Worm (Caenorhabditis elegans) whole organism, L3 larva: ENCODE results near the gene F43E2.11.

Source experiments
- aly-2 ChIP-seq: fragments of 150-350 bp; optimal IDR thresholded peaks from 2 replicates; lab custom pipeline; 2014; ENCODE audit warnings: missing biosample characterization, missing genetic modification characterization
- ama-1 ChIP-seq: fragments of 150-350 bp; optimal IDR thresholded peaks from 2 replicates; lab custom pipeline; 2018
- ceh-16 ChIP-seq: sonication (generic microtip); optimal IDR thresholded peaks from 2 replicates; lab custom pipeline; 2017; ENCODE audit warnings: missing biosample characterization, missing genetic modification characterization
- ceh-28 ChIP-seq: fragments of 150-350 bp; optimal IDR thresholded peaks from 2 replicates; lab custom pipeline; 2014; ENCODE audit warnings: missing biosample characterization, missing genetic modification reagents, missing genetic modification characterization
- ceh-82 ChIP-seq: fragments of 150-350 bp; optimal IDR thresholded peaks from 2 replicates; lab custom pipeline; 2014; ENCODE audit warnings: missing biosample characterization, missing genetic modification characterization
- ceh-9 ChIP-seq: sonication (generic microtip); optimal IDR thresholded peaks from 2 replicates; lab custom pipeline; 2018; ENCODE audit warnings: missing biosample characterization, missing genetic modification characterization
- daf-12 ChIP-seq: fragments of 150-350 bp; optimal IDR thresholded peaks from 2 replicates; lab custom pipeline; 2014; ENCODE audit warnings: missing biosample characterization, missing genetic modification reagents, missing genetic modification characterization
- egl-27 ChIP-seq: sonication (generic microtip); optimal IDR thresholded peaks from 4 replicates; lab custom pipeline; 2017; ENCODE audit warnings: missing biosample characterization, missing genetic modification reagents, missing genetic modification characterization
- egl-5 ChIP-seq: fragments of 150-350 bp; optimal IDR thresholded peaks from 2 replicates; lab custom pipeline; 2017; ENCODE audit warnings: missing biosample characterization, missing genetic modification reagents, missing genetic modification characterization, inconsistent platforms
- elt-2 ChIP-seq: sonication (generic microtip); optimal IDR thresholded peaks from 2 replicates; lab custom pipeline; 2016; ENCODE audit warnings: missing genetic modification reagents, mild to moderate bottlenecking, missing genetic modification characterization, missing compliant biosample characterization
- elt-3 ChIP-seq, 3 experiments: fragments of 150-350 bp in 1 of 3; sonication (generic microtip) in 2 of 3; optimal IDR thresholded peaks; 2 replicates in 2 of 3; 4 replicates in 1 of 3; lab custom pipeline; 2014 to 2017; ENCODE audit warnings: missing biosample characterization in 3 of 3, missing genetic modification characterization in 3 of 3
- fkh-10 ChIP-seq: sonication (generic microtip); optimal IDR thresholded peaks from 2 replicates; lab custom pipeline; 2017; ENCODE audit warnings: missing biosample characterization, missing genetic modification reagents, missing genetic modification characterization
- fos-1 ChIP-seq: fragments of 150-350 bp; optimal IDR thresholded peaks from 2 replicates; lab custom pipeline; 2014; ENCODE audit warnings: missing biosample characterization, missing genetic modification characterization
- hmg-11 ChIP-seq: sonication (generic microtip); optimal IDR thresholded peaks from 2 replicates; lab custom pipeline; 2016; ENCODE audit warnings: missing genetic modification characterization, missing compliant biosample characterization
- jun-1 ChIP-seq: fragments of 150-350 bp; optimal IDR thresholded peaks from 2 replicates; lab custom pipeline; 2014; ENCODE audit warnings: missing biosample characterization, missing genetic modification reagents, missing genetic modification characterization
- lin-15B ChIP-seq: fragments of 150-350 bp; optimal IDR thresholded peaks from 2 replicates; lab custom pipeline; 2014; ENCODE audit warnings: missing biosample characterization, missing genetic modification characterization
- lsy-12 ChIP-seq: sonication (generic microtip); optimal IDR thresholded peaks from 2 replicates; lab custom pipeline; 2016; ENCODE audit warnings: mild to moderate bottlenecking, missing genetic modification characterization, missing compliant biosample characterization
- mdl-1 ChIP-seq: fragments of 150-350 bp; optimal IDR thresholded peaks from 2 replicates; lab custom pipeline; 2014; ENCODE audit warnings: missing biosample characterization, missing genetic modification characterization
- mml-1 ChIP-seq: fragments of 150-350 bp; sonication (generic microtip); optimal IDR thresholded peaks from 3 replicates; lab custom pipeline; 2014; ENCODE audit warnings: missing biosample characterization, missing genetic modification characterization
- nfya-1 ChIP-seq: sonication (generic microtip); optimal IDR thresholded peaks from 2 replicates; lab custom pipeline; 2017; ENCODE audit warnings: missing genetic modification characterization, mild to moderate bottlenecking, missing compliant biosample characterization, antibody characterized with exemption, moderate library complexity; ENCODE audit not compliant: insufficient read depth
- nhr-11 ChIP-seq: fragments of 150-350 bp; optimal IDR thresholded peaks from 2 replicates; lab custom pipeline; 2014; ENCODE audit warnings: missing biosample characterization, missing genetic modification characterization
- nhr-12 ChIP-seq: fragments of 150-350 bp; optimal IDR thresholded peaks from 2 replicates; lab custom pipeline; 2014; ENCODE audit warnings: missing biosample characterization, missing genetic modification characterization
- nhr-23 ChIP-seq: fragments of 150-350 bp; optimal IDR thresholded peaks from 2 replicates; lab custom pipeline; 2014; ENCODE audit warnings: missing biosample characterization, missing genetic modification reagents, missing genetic modification characterization
- nhr-25 ChIP-seq: sonication (generic microtip); optimal IDR thresholded peaks from 2 replicates; lab custom pipeline; 2017; ENCODE audit warnings: missing biosample characterization, missing genetic modification characterization
- nhr-28 ChIP-seq: fragments of 150-350 bp; optimal IDR thresholded peaks from 2 replicates; lab custom pipeline; 2014; ENCODE audit warnings: missing biosample characterization, missing genetic modification characterization
- nhr-43 ChIP-seq: sonication (generic microtip); optimal IDR thresholded peaks from 2 replicates; lab custom pipeline; 2016; ENCODE audit warnings: mild to moderate bottlenecking, missing genetic modification characterization, missing compliant biosample characterization; ENCODE audit not compliant: poor library complexity, severe bottlenecking
- nhr-67 ChIP-seq: fragments of 150-350 bp; optimal IDR thresholded peaks from 2 replicates; lab custom pipeline; 2014; ENCODE audit warnings: missing biosample characterization, missing genetic modification characterization
- nhr-76 ChIP-seq: fragments of 150-350 bp; sonication (generic microtip); optimal IDR thresholded peaks from 5 replicates; lab custom pipeline; 2014; ENCODE audit warnings: missing biosample characterization, missing genetic modification characterization
- nhr-77 ChIP-seq: fragments of 150-350 bp; optimal IDR thresholded peaks from 2 replicates; lab custom pipeline; 2014; ENCODE audit warnings: missing biosample characterization, missing genetic modification characterization
- pha-4 ChIP-seq: fragments of 150-350 bp; optimal IDR thresholded peaks from 2 replicates; lab custom pipeline; 2014; ENCODE audit warnings: missing biosample characterization, missing genetic modification reagents, missing genetic modification characterization
- pqm-1 ChIP-seq: fragments of 150-350 bp; optimal IDR thresholded peaks from 2 replicates; lab custom pipeline; 2017; ENCODE audit warnings: missing biosample characterization, missing genetic modification characterization, inconsistent platforms
- sea-2 ChIP-seq: fragments of 150-350 bp; sonication (generic microtip); optimal IDR thresholded peaks from 4 replicates; lab custom pipeline; 2014; ENCODE audit warnings: missing biosample characterization, missing genetic modification reagents, missing genetic modification characterization
- skn-1 ChIP-seq: fragments of 150-350 bp; optimal IDR thresholded peaks from 2 replicates; lab custom pipeline; 2014; ENCODE audit warnings: missing biosample characterization, missing genetic modification characterization
- snpc-4 ChIP-seq: fragments of 150-350 bp; optimal IDR thresholded peaks from 2 replicates; lab custom pipeline; 2014; ENCODE audit warnings: missing biosample characterization, missing genetic modification characterization
- tbx-2 ChIP-seq: sonication (generic microtip); optimal IDR thresholded peaks from 2 replicates; lab custom pipeline; 2016; ENCODE audit warnings: mild to moderate bottlenecking, missing genetic modification characterization, missing compliant biosample characterization
- unc-39 ChIP-seq: sonication (generic microtip); optimal IDR thresholded peaks from 4 replicates; lab custom pipeline; 2017; ENCODE audit warnings: missing biosample characterization, missing genetic modification characterization
- unc-62 ChIP-seq: fragments of 150-350 bp; sonication (generic microtip); optimal IDR thresholded peaks from 4 replicates; lab custom pipeline; 2014; ENCODE audit warnings: missing biosample characterization, missing genetic modification reagents, missing genetic modification characterization
- zag-1 ChIP-seq: fragments of 150-350 bp; optimal IDR thresholded peaks from 2 replicates; lab custom pipeline; 2014; ENCODE audit warnings: missing biosample characterization, missing genetic modification characterization
- ztf-4 ChIP-seq: fragments of 150-350 bp; optimal IDR thresholded peaks from 2 replicates; lab custom pipeline; 2014; ENCODE audit warnings: missing biosample characterization, missing genetic modification characterization

F43E2.11 gene

DNA sequence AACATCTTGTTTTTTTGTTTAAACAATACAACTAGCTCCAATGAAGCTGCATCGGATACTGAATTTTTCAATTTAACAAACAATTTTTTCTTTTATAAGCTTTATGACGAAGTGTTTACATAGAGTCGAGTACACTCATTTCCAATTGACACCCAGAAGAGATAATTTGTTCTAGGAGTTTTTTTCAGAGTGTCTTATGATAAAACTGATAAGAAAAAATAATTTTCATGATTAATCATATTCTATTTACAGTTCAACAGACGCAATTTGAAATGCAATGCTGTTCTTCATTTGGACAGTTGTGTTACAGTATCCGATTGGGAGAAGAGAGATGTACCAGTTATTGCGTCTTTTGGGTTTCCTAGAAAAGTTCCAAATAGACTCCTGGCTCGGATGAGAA lies 11.9 kb upstream of the F43E2.11 start:
- TF ChIP-seq jun-1 (tag; lab: Kevin White, UChicago) (no peak), pha-4 (tag; lab: Kevin White, UChicago) (peak; percentile 55), elt-2 (tag; lab: Kevin White, UChicago) (peak; percentile 66)

DNA sequence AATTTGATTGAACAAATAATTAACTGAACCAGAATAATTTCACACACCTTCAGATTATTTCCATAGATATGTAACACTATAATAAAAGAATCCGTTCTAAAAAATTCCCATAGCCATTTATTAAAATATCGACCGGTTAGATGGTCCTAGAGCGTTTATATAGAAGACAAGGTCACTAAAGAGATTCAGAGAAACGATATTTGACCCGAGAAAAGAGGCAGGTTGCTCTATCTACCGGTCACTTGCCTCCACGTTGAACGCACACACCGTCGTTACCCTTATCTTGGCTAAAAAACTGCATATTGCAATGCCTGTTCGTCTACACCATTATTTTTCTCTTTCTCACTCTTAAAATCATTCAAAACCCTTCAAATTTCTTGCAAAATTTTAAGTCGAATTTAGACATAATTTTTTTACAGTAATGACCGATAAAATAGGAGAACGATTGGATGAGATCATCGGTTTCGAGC lies 11.1 kb upstream of the F43E2.11 start, which contains the start of gene C07D10.5:
TSS of gene C07D10.5 (plus strand) at position 420 of the 470 bp plus-strand sequence.
- TF ChIP-seq pqm-1 (tag; lab: Kevin White, UChicago) (no peak), elt-2 (tag; lab: Kevin White, UChicago) (no peak), pha-4 (tag; lab: Kevin White, UChicago) (no peak), hmg-11 (tag; lab: Kevin White, UChicago) (no peak), egl-27 (tag; lab: Kevin White, UChicago) (no peak), ceh-16 (tag; lab: Kevin White, UChicago) (no peak), lsy-12 (tag; lab: Kevin White, UChicago) (no peak), zag-1 (tag; lab: Kevin White, UChicago) (no peak), fkh-10 (no peak), nhr-77 (tag; lab: Kevin White, UChicago) (no peak), fos-1 (tag; lab: Kevin White, UChicago) (no peak), nhr-23 (no peak), ceh-28 (tag; lab: Kevin White, UChicago) (no peak), ceh-9 (tag; lab: Kevin White, UChicago) (no peak), nhr-11 (tag; lab: Kevin White, UChicago) (no peak), daf-12 (tag; lab: Kevin White, UChicago) (no peak), ama-1 (no peak), nhr-28 (no peak), jun-1 (tag; lab: Kevin White, UChicago) (no peak), ztf-4 (no peak)

DNA sequence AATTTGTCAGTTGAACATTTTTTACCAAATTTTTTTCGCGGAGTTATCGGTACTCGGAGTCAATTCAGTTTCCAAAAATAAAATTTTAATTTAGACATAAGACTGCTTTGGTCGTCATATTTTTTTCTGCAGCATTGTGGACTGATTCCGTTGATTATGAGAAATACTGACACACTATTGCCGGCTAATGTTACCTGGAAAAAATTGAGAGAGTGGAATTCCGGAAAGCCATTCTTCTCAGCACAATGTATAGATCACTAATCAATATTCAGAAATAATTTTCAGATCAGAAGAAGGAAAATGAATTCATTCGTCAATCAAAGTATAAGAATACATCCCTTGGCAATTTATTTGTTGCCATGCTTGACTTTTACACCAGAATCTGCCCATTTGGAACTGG lies 8.9 kb upstream of the F43E2.11 start, which contains the start of gene C07D10.6:
TSS of gene C07D10.6 (plus strand) at position 301 of the 400 bp plus-strand sequence.
- TF ChIP-seq mml-1 (tag; lab: Kevin White, UChicago) (no peak), ceh-82 (tag; lab: Kevin White, UChicago) (no peak), nhr-67 (tag; lab: Kevin White, UChicago) (no peak), lsy-12 (tag; lab: Kevin White, UChicago) (no peak), nhr-77 (tag; lab: Kevin White, UChicago) (no peak), hmg-11 (tag; lab: Kevin White, UChicago) (no peak), nhr-76 (tag; lab: Kevin White, UChicago) (no peak), nhr-12 (no peak), unc-62 (no peak), ztf-4 (no peak), elt-3 (tag; optimal IDR thresholded peaks at IDR 0.05; lab: Kevin White, UChicago) (no peak), daf-12 (tag; lab: Kevin White, UChicago) (no peak), nfya-1 (tag; lab: Kevin White, UChicago) (no peak), unc-39 (tag; lab: Kevin White, UChicago) (no peak), tbx-2 (no peak), nhr-23 (no peak)
- TF ChIP-seq, all 47 proteins: peak for 0

DNA sequence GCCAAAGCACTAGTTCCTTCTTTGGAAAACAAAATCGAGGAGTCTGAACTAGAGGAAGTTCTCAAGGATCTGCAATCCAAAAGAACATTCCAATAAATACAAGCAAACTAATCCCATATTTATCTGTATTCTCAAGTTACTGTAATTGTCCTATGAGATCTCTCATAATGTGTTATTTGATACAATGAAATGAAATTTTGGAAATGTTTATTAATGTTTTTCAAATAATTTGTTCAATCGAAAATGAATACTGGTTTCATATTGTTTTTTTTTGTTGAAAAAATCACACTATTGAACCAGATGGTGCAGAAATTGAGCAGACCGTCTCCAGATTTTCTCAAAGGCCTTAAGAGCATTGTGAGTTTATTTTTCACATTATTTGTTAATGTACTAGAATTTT lies 4.9 kb upstream of the F43E2.11 start, which contains the start of gene F43E2.1:
TSS of gene F43E2.1 (plus strand) at position 301 of the 400 bp plus-strand sequence.
- TF ChIP-seq nhr-43 (no peak), nhr-23 (no peak), mdl-1 (tag; lab: Kevin White, UChicago) (no peak), egl-5 (no peak), tbx-2 (no peak), nhr-77 (tag; lab: Kevin White, UChicago) (no peak), nhr-28 (no peak), pqm-1 (tag; lab: Kevin White, UChicago) (no peak), ama-1 (no peak), jun-1 (tag; lab: Kevin White, UChicago) (no peak)

DNA sequence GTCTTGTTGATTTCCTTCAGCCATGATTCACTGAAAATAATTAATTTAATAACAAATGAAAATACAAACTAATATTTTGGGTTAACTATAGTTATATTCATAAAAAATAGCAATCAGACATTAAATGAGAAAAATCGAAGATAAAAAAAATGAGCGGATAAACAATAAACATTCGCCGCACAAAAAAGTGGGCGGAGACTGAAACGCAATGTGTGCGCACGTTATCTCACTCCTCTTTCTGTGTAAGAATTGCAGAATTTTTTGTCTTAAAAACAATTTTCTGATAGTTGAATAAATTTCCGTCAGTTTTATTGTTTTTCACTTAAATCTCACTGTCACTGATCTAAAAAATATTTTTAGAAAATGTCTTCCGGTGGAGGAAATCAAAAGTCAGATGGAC lies 4.0 kb upstream of the F43E2.11 start, which contains the start of the genes mtch-1 and rpb-4:
TSS of gene mtch-1 (minus strand) at position 24 of the 400 bp plus-strand sequence.
TSS of gene rpb-4 (plus strand) at position 353 of the 400 bp plus-strand sequence.
- TF ChIP-seq nhr-25 (tag; lab: Kevin White, UChicago) (no peak), lin-15B (tag; lab: Kevin White, UChicago) (peak; percentile 11), nhr-43 (no peak), egl-5 (peak; percentile 23), nhr-77 (tag; lab: Kevin White, UChicago) (no peak), hmg-11 (tag; lab: Kevin White, UChicago) (peak; percentile 38), elt-3 (tag; optimal IDR thresholded peaks at IDR 0.05; lab: Kevin White, UChicago) (no peak), skn-1 (tag; lab: Kevin White, UChicago) (no peak), elt-2 (tag; lab: Kevin White, UChicago) (peak; percentile 29), ceh-9 (tag; lab: Kevin White, UChicago) (no peak), sea-2 (GFP tag; lab: Kevin White, UChicago) (no peak), nhr-28 (no peak), nfya-1 (tag; lab: Kevin White, UChicago) (peak; percentile 62), ceh-28 (tag; lab: Kevin White, UChicago) (no peak), pha-4 (tag; lab: Kevin White, UChicago) (peak; percentile 83), snpc-4 (peak; percentile 59), nhr-23 (peak; percentile 28), ceh-82 (tag; lab: Kevin White, UChicago) (no peak), aly-2 (tag; lab: Kevin White, UChicago) (no peak), nhr-67 (tag; lab: Kevin White, UChicago) (no peak)
